Fruit fly (Drosophila melanogaster): ENCODE measurements around the gene Gnmt.

Gnmt gene

dm6 chr3R:12666206-12666834, 8.1 kb upstream of the Gnmt start:
- TF ChIP-seq toe (GFP tag; optimal IDR thresholded peaks at IDR 0.05) (no peak), CG1620 (GFP tag; optimal IDR thresholded peaks at IDR 0.05) (no peak), CG12768 (GFP tag; optimal IDR thresholded peaks at IDR 0.05) (no peak), Crg-1 (GFP tag; optimal IDR thresholded peaks at IDR 0.05) (no peak)

DNA sequence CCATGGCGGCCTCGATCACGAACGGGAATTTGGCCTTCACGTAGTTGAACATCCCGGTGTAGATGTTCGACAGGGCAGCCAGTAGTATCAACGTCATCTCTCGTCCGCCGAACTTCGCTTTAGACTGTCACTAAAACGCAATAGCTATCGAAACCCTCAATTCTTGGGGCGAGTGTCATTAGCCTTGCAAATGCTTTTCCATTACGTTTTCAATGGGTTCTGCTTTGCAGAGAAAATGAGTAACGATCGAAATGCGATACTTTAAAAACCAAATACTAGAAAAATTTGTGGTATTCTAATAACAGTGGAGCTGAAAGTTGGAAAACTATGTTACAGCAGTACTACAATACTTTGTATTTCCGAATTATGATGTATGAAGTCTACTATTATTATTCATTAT, 1.8 kb downstream of the Gnmt start, which contains the start of gene CG43630:
Gene CG43630, minus strand, starts transcription at position 101 of the 400 bp plus-strand sequence.
- TF ChIP-seq CG33017 (tag; optimal IDR thresholded peaks at IDR 0.05) (peak; percentile 46), CG7045 (GFP tag; optimal IDR thresholded peaks at IDR 0.05) (no peak), CG14711 (tag; optimal IDR thresholded peaks at IDR 0.05) (peak; percentile 6), CG12768 (GFP tag; optimal IDR thresholded peaks at IDR 0.05) (peak; percentile 64)

DNA sequence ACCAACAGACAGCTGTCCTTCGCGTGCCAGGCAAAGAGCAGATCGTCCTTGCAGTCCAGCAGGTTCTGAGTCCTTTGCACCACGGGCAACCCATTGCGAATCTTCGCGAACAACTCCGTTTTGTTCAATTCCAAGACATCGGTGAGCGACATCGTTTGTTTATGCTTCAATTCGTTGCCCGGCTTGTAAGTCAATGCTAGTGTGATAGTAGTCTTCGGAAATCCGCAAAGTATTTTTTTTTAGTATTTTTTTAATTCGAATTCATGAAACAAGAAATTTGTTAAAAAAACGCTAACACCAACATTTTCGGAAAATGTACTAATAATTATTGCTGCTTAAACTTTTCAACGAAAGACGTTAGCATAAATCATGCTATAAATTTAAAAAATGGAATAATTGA, 4.4 kb downstream of the Gnmt start, which contains the start of gene mbo:
Gene mbo, minus strand, starts transcription at position 203 of the 400 bp plus-strand sequence.
- TF ChIP-seq Clk (GFP tag; optimal IDR thresholded peaks at IDR 0.05) (no peak), CG33017 (tag; optimal IDR thresholded peaks at IDR 0.05) (no peak), CG14711 (tag; optimal IDR thresholded peaks at IDR 0.05) (no peak), tj (GFP tag; optimal IDR thresholded peaks at IDR 0.05) (no peak), cnc (optimal IDR thresholded peaks at IDR 0.05) (no peak), cic (GFP tag; optimal IDR thresholded peaks at IDR 0.05) (no peak), CG7045 (GFP tag; optimal IDR thresholded peaks at IDR 0.05) (no peak), CG1620 (GFP tag; optimal IDR thresholded peaks at IDR 0.05) (no peak), toe (GFP tag; optimal IDR thresholded peaks at IDR 0.05) (no peak), CG11617 (GFP tag; optimal IDR thresholded peaks at IDR 0.05) (no peak), Hr96 (GFP tag; optimal IDR thresholded peaks at IDR 0.05) (no peak), bab1 (GFP tag; optimal IDR thresholded peaks at IDR 0.05) (no peak), pad (GFP tag; optimal IDR thresholded peaks at IDR 0.05) (no peak), Mnt (GFP tag; optimal IDR thresholded peaks at IDR 0.05) (no peak), kay (GFP tag; ENCODE audit: borderline replicate concordance) (no peak), CG5204 (GFP tag; optimal IDR thresholded peaks at IDR 0.05) (no peak), ovo (GFP tag; optimal IDR thresholded peaks at IDR 0.05) (no peak), CG12768 (GFP tag; optimal IDR thresholded peaks at IDR 0.05) (no peak), CG7101 (tag; optimal IDR thresholded peaks at IDR 0.05) (no peak)

dm6 chr3R:12681275-12681674, 6.9 kb downstream of the Gnmt start, which contains the start of gene Cyp313a4:
Cyp313a4 (minus strand) TSS chr3R:12681375.
- TF ChIP-seq tj (GFP tag; optimal IDR thresholded peaks at IDR 0.05) (no peak), ovo (GFP tag; optimal IDR thresholded peaks at IDR 0.05) (no peak), CG11617 (GFP tag; optimal IDR thresholded peaks at IDR 0.05) (no peak), pad (GFP tag; optimal IDR thresholded peaks at IDR 0.05) (no peak), CG1620 (GFP tag; optimal IDR thresholded peaks at IDR 0.05) (no peak), CG33017 (tag; optimal IDR thresholded peaks at IDR 0.05) (no peak), Mnt (GFP tag; optimal IDR thresholded peaks at IDR 0.05) (no peak), cic (GFP tag; optimal IDR thresholded peaks at IDR 0.05) (no peak), CG7101 (tag; optimal IDR thresholded peaks at IDR 0.05) (no peak), CG14711 (tag; optimal IDR thresholded peaks at IDR 0.05) (no peak), Clk (GFP tag; optimal IDR thresholded peaks at IDR 0.05) (no peak), CG12768 (GFP tag; optimal IDR thresholded peaks at IDR 0.05) (no peak), CG5204 (GFP tag; optimal IDR thresholded peaks at IDR 0.05) (no peak)

DNA sequence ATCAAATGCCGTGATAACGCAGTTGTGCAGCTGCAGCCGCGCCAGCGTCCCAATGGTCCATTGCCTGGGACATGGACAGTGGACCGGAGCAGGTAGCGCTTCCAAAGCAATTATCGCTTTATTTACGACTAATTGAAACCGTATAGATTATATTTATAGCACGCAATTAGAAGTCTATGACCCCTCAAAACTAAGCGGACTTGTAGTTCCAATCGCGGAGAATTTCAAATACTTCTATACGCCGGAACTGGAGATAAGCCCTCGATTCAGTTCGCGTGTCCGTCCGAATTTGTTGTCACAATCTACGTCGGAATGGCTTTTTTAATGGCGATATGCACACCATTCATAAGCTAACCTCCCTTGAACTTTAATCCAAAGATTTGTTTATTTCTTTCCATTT, 10.9 kb downstream of the Gnmt start:
- TF ChIP-seq cic (GFP tag; optimal IDR thresholded peaks at IDR 0.05) (no peak), kay (GFP tag; ENCODE audit: borderline replicate concordance) (no peak), bab1 (GFP tag; optimal IDR thresholded peaks at IDR 0.05) (no peak), Mnt (GFP tag; optimal IDR thresholded peaks at IDR 0.05) (no peak), CG33017 (tag; optimal IDR thresholded peaks at IDR 0.05) (no peak), toe (GFP tag; optimal IDR thresholded peaks at IDR 0.05) (no peak), ovo (GFP tag; optimal IDR thresholded peaks at IDR 0.05) (no peak), Clk (GFP tag; optimal IDR thresholded peaks at IDR 0.05) (no peak), CG7101 (tag; optimal IDR thresholded peaks at IDR 0.05) (peak; percentile 36), CG14711 (tag; optimal IDR thresholded peaks at IDR 0.05) (peak; percentile 15), CG5204 (GFP tag; optimal IDR thresholded peaks at IDR 0.05) (no peak), CG7045 (GFP tag; optimal IDR thresholded peaks at IDR 0.05) (peak; percentile 20), CG11617 (GFP tag; optimal IDR thresholded peaks at IDR 0.05) (no peak), tj (GFP tag; optimal IDR thresholded peaks at IDR 0.05) (no peak), CG1620 (GFP tag; optimal IDR thresholded peaks at IDR 0.05) (no peak), Crg-1 (GFP tag; optimal IDR thresholded peaks at IDR 0.05) (no peak), Hr96 (GFP tag; optimal IDR thresholded peaks at IDR 0.05) (no peak), CG12768 (GFP tag; optimal IDR thresholded peaks at IDR 0.05) (no peak), pad (GFP tag; optimal IDR thresholded peaks at IDR 0.05) (no peak)

- TF ChIP-seq ovo (GFP tag; optimal IDR thresholded peaks at IDR 0.05) (no peak), CG1620 (GFP tag; optimal IDR thresholded peaks at IDR 0.05) (no peak), pad (GFP tag; optimal IDR thresholded peaks at IDR 0.05) (peak; percentile 17), Mnt (GFP tag; optimal IDR thresholded peaks at IDR 0.05) (no peak), CG7045 (GFP tag; optimal IDR thresholded peaks at IDR 0.05) (peak; percentile 44), tj (GFP tag; optimal IDR thresholded peaks at IDR 0.05) (no peak), CG33017 (tag; optimal IDR thresholded peaks at IDR 0.05) (peak; percentile 10), CG14711 (tag; optimal IDR thresholded peaks at IDR 0.05) (peak; percentile 6), cic (GFP tag; optimal IDR thresholded peaks at IDR 0.05) (peak; percentile 22), cnc (optimal IDR thresholded peaks at IDR 0.05) (no peak), Crg-1 (GFP tag; optimal IDR thresholded peaks at IDR 0.05) (peak; percentile 5), CG12768 (GFP tag; optimal IDR thresholded peaks at IDR 0.05) (peak; percentile 54), CG7101 (tag; optimal IDR thresholded peaks at IDR 0.05) (peak; percentile 41), CG11617 (GFP tag; optimal IDR thresholded peaks at IDR 0.05) (no peak), Clk (GFP tag; optimal IDR thresholded peaks at IDR 0.05) (no peak), toe (GFP tag; optimal IDR thresholded peaks at IDR 0.05) (no peak), kay (GFP tag; ENCODE audit: borderline replicate concordance) (no peak), bab1 (GFP tag; optimal IDR thresholded peaks at IDR 0.05) (no peak), CG5204 (GFP tag; optimal IDR thresholded peaks at IDR 0.05) (no peak), Hr96 (GFP tag; optimal IDR thresholded peaks at IDR 0.05) (no peak)
Observed at dm6 chr3R:12688116-12688515, 13.7 kb downstream of the Gnmt start.

All from whole organism, adult.